Fruit fly (Drosophila melanogaster): ENCODE data around the gene sog.
A peak's percentile ranks its signal among the peaks of the same experiment; 100 is the strongest.

Gene sog

dm6 chrX:15578043-15578442, 55.2 kb downstream of the sog start, which contains the start of the genes cerv and CG7872 (continued):
- TF ChIP-seq CG4617 (GFP tag; optimal IDR thresholded peaks at IDR 0.05; ENCODE audit: borderline replicate concordance) (peak; percentile 20), Dp (GFP tag; optimal IDR thresholded peaks at IDR 0.05) (peak; percentile 44), gfzf (GFP tag; optimal IDR thresholded peaks at IDR 0.05) (peak; percentile 66), chm (GFP tag; IDR thresholded peaks at IDR 0.05) (0 out of 2 replicates have a peak, but pooled peaks have one; percentile 41), Bgb (GFP tag; IDR thresholded peaks at IDR 0.05; ENCODE audit: partially characterized antibody) (peak; percentile 72), Med (GFP tag) (peak; percentile 82), Ets97D (GFP tag; optimal IDR thresholded peaks at IDR 0.05) (peak; percentile 41), CG17829 (tag; optimal IDR thresholded peaks at IDR 0.05) (peak; percentile 39), CG1792 (GFP tag; optimal IDR thresholded peaks at IDR 0.05) (no peak), Bteb2 (GFP tag; optimal IDR thresholded peaks at IDR 0.05) (no peak), CG17361 (GFP tag; IDR thresholded peaks at IDR 0.05) (0 out of 3 replicates have a peak, but pooled peaks have one; percentile 17), CG9797 (GFP tag; optimal IDR thresholded peaks at IDR 0.05) (peak; percentile 72), Hr3 (GFP tag; optimal IDR thresholded peaks at IDR 0.05) (no peak), inv (GFP tag; IDR thresholded peaks at IDR 0.05; ENCODE audit: partially characterized antibody) (peak; percentile 50), gro (GFP tag; optimal IDR thresholded peaks at IDR 0.05) (no peak), sens (GFP tag) (peak; percentile 45), Dref (GFP tag; IDR thresholded peaks at IDR 0.05) (peak; percentile 82), ssp (GFP tag; IDR thresholded peaks at IDR 0.05) (no peak), CG10274 (GFP tag; optimal IDR thresholded peaks at IDR 0.05) (no peak), da (GFP tag; optimal IDR thresholded peaks at IDR 0.05) (no peak), CG2116 (GFP tag; optimal IDR thresholded peaks at IDR 0.05) (peak; percentile 59), CG42726 (GFP tag; IDR thresholded peaks at IDR 0.05; ENCODE audit: partially characterized antibody) (0 out of 2 replicates have a peak, but pooled peaks have one; percentile 22), mld (GFP tag; IDR thresholded peaks at IDR 0.05; ENCODE audit: partially characterized antibody) (0 out of 3 replicates have a peak, but pooled peaks have one; percentile 59), CG1024 (GFP tag; IDR thresholded peaks at IDR 0.05) (no peak), hb (GFP tag; IDR thresholded peaks at IDR 0.05; ENCODE audit: partially characterized antibody) (peak; percentile 70), vnd (GFP tag; IDR thresholded peaks at IDR 0.05; ENCODE audit: partially characterized antibody) (peak; percentile 50; the same call in 1 of the 3 replicates), CG15601 (tag; optimal IDR thresholded peaks at IDR 0.05) (peak; percentile 9), phol (tag; optimal IDR thresholded peaks at IDR 0.05) (peak; percentile 36), CG10321 (GFP tag; IDR thresholded peaks at IDR 0.05) (no peak), stwl (tag; optimal IDR thresholded peaks at IDR 0.05) (peak; percentile 81), Sry-δ (GFP tag; optimal IDR thresholded peaks at IDR 0.05) (peak; percentile 71), Ptx1 (GFP tag; IDR thresholded peaks at IDR 0.05) (no peak), HLH4C (GFP tag; IDR thresholded peaks at IDR 0.05; ENCODE audit: partially characterized antibody) (peak; percentile 80), ewg (GFP tag; optimal IDR thresholded peaks at IDR 0.05) (peak; percentile 38), CG10431 (GFP tag; optimal IDR thresholded peaks at IDR 0.05) (no peak), so (GFP tag; IDR thresholded peaks at IDR 0.05) (no peak), Scr (GFP tag; IDR thresholded peaks at IDR 0.05; ENCODE audit: partially characterized antibody) (peak; percentile 66), CG13287 (GFP tag; IDR thresholded peaks at IDR 0.05; ENCODE audit: partially characterized antibody) (peak; percentile 78), CG12155 (GFP tag; optimal IDR thresholded peaks at IDR 0.05) (no peak), sens-2 (GFP tag; IDR thresholded peaks at IDR 0.05) (no peak), CG4820 (GFP tag; optimal IDR thresholded peaks at IDR 0.05) (no peak), CG16813 (GFP tag; IDR thresholded peaks at IDR 0.05; ENCODE audit: partially characterized antibody) (peak; percentile 73), HLHmδ (GFP tag; optimal IDR thresholded peaks at IDR 0.05) (peak; percentile 13), Sin3A (optimal IDR thresholded peaks at IDR 0.05) (peak; percentile 22), ham (GFP tag; IDR thresholded peaks at IDR 0.05) (no peak), chinmo (GFP tag; IDR thresholded peaks at IDR 0.05; ENCODE audit: partially characterized antibody) (0 out of 4 replicates have a peak, but pooled peaks have one; percentile 74), CG15514 (GFP tag; optimal IDR thresholded peaks at IDR 0.05) (peak; percentile 63), BEAF-32 (GFP tag; optimal IDR thresholded peaks at IDR 0.05) (peak; percentile 61), CG34224 (GFP tag; IDR thresholded peaks at IDR 0.05; ENCODE audit: partially characterized antibody) (peak; percentile 69)
